Fruit fly (Drosophila melanogaster) whole organism, embryonic: ENCODE data around the gene CG15043.

Experiments used
- CG31441 ChIP-seq: fragments of 200-800 bp; sonication (Bioruptor generic); IDR thresholded peaks from 2 replicates; pipeline ENCODE4 v1.3.6; 2022; ENCODE audit warnings: missing biosample characterization, missing genetic modification characterization
- D ChIP-seq, 2 experiments: fragments of 200-800 bp in 1 of 2; fragments of >200 bp in 1 of 2; sonication (Bioruptor generic) in 1 of 2; optimal IDR thresholded peaks; 2 replicates in 1 of 2; 3 replicates in 1 of 2; lab custom pipeline; 2017; ENCODE audit warnings: mild to moderate bottlenecking in 1 of 2, missing biosample characterization in 1 of 2, missing genetic modification characterization in 1 of 2, missing genetic modification reagents in 1 of 2
- HmgD ChIP-seq: fragments of 200-800 bp; sonication (Bioruptor generic); optimal IDR thresholded peaks from 3 replicates; lab custom pipeline; 2016; ENCODE audit warnings: missing biosample characterization, missing genetic modification characterization

- TF ChIP-seq CG31441 = no peak
- TF ChIP-seq HmgD (GFP tag; lab: Kevin White, UChicago) = no peak
- no peak for TF ChIP-seq D (optimal IDR thresholded peaks at IDR 0.05; lab: Kevin White, UChicago)
- no peak for TF ChIP-seq D (GFP tag; optimal IDR thresholded peaks at IDR 0.05; lab: Kevin White, UChicago)
These were observed 44.4 kb upstream of the CG15043 start for dm6 chrX:18538204-18538864.
